Fruit fly (Drosophila melanogaster) whole organism, pupa: ENCODE results near the gene lute.

Source experiments
- CG10348 ChIP-seq: fragments of 200-800 bp; sonication (Bioruptor generic); IDR thresholded peaks from 2 replicates; pipeline ENCODE4 v1.3.6; 2022; ENCODE audit warnings: missing biosample characterization, missing genetic modification characterization
- CG12605 ChIP-seq: fragments of 200-800 bp; sonication (Bioruptor generic); IDR thresholded peaks from 2 replicates; pipeline ENCODE4 v1.3.6; 2022; ENCODE audit warnings: missing biosample characterization, missing genetic modification characterization
- CG13204 ChIP-seq: fragments of 200-800 bp; sonication (Bioruptor generic); optimal IDR thresholded peaks from 2 replicates; lab custom pipeline; 2018; ENCODE audit warnings: missing biosample characterization, mild to moderate bottlenecking, missing genetic modification characterization, moderate library complexity
- CG14655 ChIP-seq: fragments of 200-800 bp; sonication (Bioruptor generic); optimal IDR thresholded peaks from 3 replicates; lab custom pipeline; 2017; ENCODE audit warnings: mild to moderate bottlenecking, missing biosample characterization, missing genetic modification reagents, missing genetic modification characterization
- CG15710 ChIP-seq: fragments of 200-800 bp; sonication (Bioruptor generic); optimal IDR thresholded peaks from 2 replicates; lab custom pipeline; 2018; ENCODE audit warnings: missing biosample characterization, mild to moderate bottlenecking, missing genetic modification characterization, moderate library complexity
- CG17806 ChIP-seq: fragments of 200-800 bp; sonication (Bioruptor generic); optimal IDR thresholded peaks from 2 replicates; lab custom pipeline; 2018; ENCODE audit warnings: missing biosample characterization, mild to moderate bottlenecking, missing genetic modification characterization, moderate library complexity
- CG32121 ChIP-seq: fragments of 200-800 bp; sonication (Bioruptor generic); IDR thresholded peaks from 2 replicates; pipeline ENCODE4 v1.3.6; 2022; ENCODE audit warnings: missing biosample characterization, missing genetic modification characterization
- CG34367 ChIP-seq: fragments of 200-800 bp; sonication (Bioruptor generic); optimal IDR thresholded peaks from 2 replicates; lab custom pipeline; 2018; ENCODE audit warnings: missing biosample characterization, mild to moderate bottlenecking, missing genetic modification characterization
- CG4496 ChIP-seq: fragments of 200-800 bp; sonication (Bioruptor generic); IDR thresholded peaks from 3 replicates; pipeline ENCODE4 v1.3.6; 2022; ENCODE audit warnings: missing biosample characterization, missing genetic modification characterization
- CG8159 ChIP-seq: fragments of 200-800 bp; sonication (Bioruptor generic); optimal IDR thresholded peaks from 3 replicates; lab custom pipeline; 2018; ENCODE audit warnings: missing biosample characterization, mild to moderate bottlenecking, missing genetic modification characterization, moderate library complexity
- CG8301 ChIP-seq: fragments of 200-800 bp; sonication (Bioruptor generic); optimal IDR thresholded peaks from 2 replicates; lab custom pipeline; 2018; ENCODE audit warnings: missing biosample characterization, mild to moderate bottlenecking, missing genetic modification characterization
- CG9948 ChIP-seq: fragments of 200-800 bp; sonication (Bioruptor generic); optimal IDR thresholded peaks from 2 replicates; lab custom pipeline; 2018; ENCODE audit warnings: missing biosample characterization, mild to moderate bottlenecking, missing genetic modification characterization, moderate library complexity
- D1 ChIP-seq: fragments of 200-800 bp; sonication (Bioruptor generic); optimal IDR thresholded peaks from 2 replicates; lab custom pipeline; 2018; ENCODE audit warnings: missing biosample characterization, mild to moderate bottlenecking, missing genetic modification characterization, moderate library complexity
- EcR ChIP-seq: fragments of 200-800 bp; sonication (Bioruptor generic); optimal IDR thresholded peaks from 3 replicates; lab custom pipeline; 2019; ENCODE audit warnings: missing biosample characterization, missing genetic modification characterization, mild to moderate bottlenecking, moderate library complexity, missing genetic modification reagents
- Ets98B ChIP-seq: fragments of 200-800 bp; sonication (Bioruptor generic); IDR thresholded peaks from 2 replicates; pipeline ENCODE4 v1.3.6; 2022; ENCODE audit warnings: missing biosample characterization, missing genetic modification characterization
- Pif1A ChIP-seq: fragments of 200-800 bp; sonication (Bioruptor generic); optimal IDR thresholded peaks from 3 replicates; lab custom pipeline; 2016; ENCODE audit warnings: missing biosample characterization, missing genetic modification characterization
- Pif1B ChIP-seq: fragments of 200-800 bp; sonication (Bioruptor generic); optimal IDR thresholded peaks from 3 replicates; lab custom pipeline; 2016; ENCODE audit warnings: missing biosample characterization, missing genetic modification characterization
- Snoo ChIP-seq: fragments of 200-800 bp; sonication (Bioruptor generic); optimal IDR thresholded peaks from 3 replicates; lab custom pipeline; 2017; ENCODE audit warnings: missing biosample characterization, mild to moderate bottlenecking, missing genetic modification characterization, inconsistent platforms
- fd96Ca ChIP-seq: fragments of 200-800 bp; sonication (Bioruptor generic); IDR thresholded peaks from 3 replicates; pipeline ENCODE4 v1.3.6; 2022; ENCODE audit warnings: missing biosample characterization, missing genetic modification characterization
- gl ChIP-seq: fragments of 200-800 bp; sonication (Bioruptor generic); optimal IDR thresholded peaks from 2 replicates; lab custom pipeline; 2018; ENCODE audit warnings: missing biosample characterization, mild to moderate bottlenecking, missing genetic modification characterization
- rn ChIP-seq: fragments of 200-800 bp; sonication (Bioruptor generic); IDR thresholded peaks from 2 replicates; pipeline ENCODE4 v1.3.6; 2022; ENCODE audit warnings: missing biosample characterization, missing genetic modification characterization

lute gene

dm6 chr3R:17406411-17406810, 26.7 kb downstream of the lute start, which contains the start of the genes CG42824 and CG42798:
Gene CG42824, minus strand, starts transcription at chr3R:17406511.
Gene CG42798, plus strand, starts transcription at chr3R:17406678.
- TF ChIP-seq CG34367 (tag; lab: Kevin White, UChicago) = no peak
- no peak for TF ChIP-seq Pif1B (GFP tag; lab: Kevin White, UChicago)
- no peak for TF ChIP-seq fd96Ca
- TF ChIP-seq CG13204 (GFP tag; lab: Kevin White, UChicago) = no peak
- no peak for TF ChIP-seq CG32121
- no peak for TF ChIP-seq CG12605 (GFP tag; lab: Robert Waterston, UW)
- TF ChIP-seq CG8301 (tag; lab: Kevin White, UChicago) = no peak
- no peak for TF ChIP-seq CG4496 (GFP tag; lab: Robert Waterston, UW)
- no peak for TF ChIP-seq rn (GFP tag; lab: Robert Waterston, UW)
- no peak for TF ChIP-seq Pif1A (GFP tag; lab: Kevin White, UChicago)

dm6 chr3R:17407576-17407975, 27.8 kb downstream of the lute start, which contains the start of gene CG17283:
Gene CG17283, plus strand, starts transcription at chr3R:17407876.
- no peak for TF ChIP-seq CG14655 (GFP tag; lab: Kevin White, UChicago)
- TF ChIP-seq CG4496 (GFP tag; lab: Robert Waterston, UW) = no peak
- TF ChIP-seq CG8301 (tag; lab: Kevin White, UChicago) = no peak
- no peak for TF ChIP-seq CG15710 (tag; lab: Kevin White, UChicago)
- no peak for TF ChIP-seq CG8159
- no peak for TF ChIP-seq CG9948 (tag; lab: Kevin White, UChicago)
- no peak for TF ChIP-seq CG34367 (tag; lab: Kevin White, UChicago)
- TF ChIP-seq rn (GFP tag; lab: Robert Waterston, UW) = no peak
- no peak for TF ChIP-seq D1 (tag; lab: Kevin White, UChicago)
- TF ChIP-seq gl = no peak
- TF ChIP-seq Pif1A (GFP tag; lab: Kevin White, UChicago) = no peak
- no peak for TF ChIP-seq EcR (GFP tag; lab: Kevin White, UChicago)
- TF ChIP-seq CG12605 (GFP tag; lab: Robert Waterston, UW) = no peak
- no peak for TF ChIP-seq CG10348

- TF ChIP-seq CG4496 (GFP tag; lab: Robert Waterston, UW) (no peak), CG15710 (tag; lab: Kevin White, UChicago) (no peak), CG14655 (GFP tag; lab: Kevin White, UChicago) (no peak), CG32121 (no peak), CG12605 (GFP tag; lab: Robert Waterston, UW) (no peak), CG10348 (no peak), D1 (tag; lab: Kevin White, UChicago) (no peak), Ets98B (GFP tag; lab: Robert Waterston, UW) (no peak), Snoo (no peak), Pif1A (GFP tag; lab: Kevin White, UChicago) (no peak)
Measured at dm6 chr3R:17409319-17409718, 29.6 kb downstream of the lute start, which contains the start of gene CG5860. Gene CG5860, plus strand, starts transcription at chr3R:17409619.

- no peak for TF ChIP-seq EcR (GFP tag; lab: Kevin White, UChicago)
- TF ChIP-seq CG8159 = no peak
- TF ChIP-seq D1 (tag; lab: Kevin White, UChicago) = no peak
Measured at dm6 chr3R:17410808-17411207, 31.1 kb downstream of the lute start, which contains the start of gene CG5863. Gene CG5863, plus strand, starts transcription at chr3R:17411108.

- no peak for TF ChIP-seq CG9948 (tag; lab: Kevin White, UChicago)
- no peak for TF ChIP-seq Pif1B (GFP tag; lab: Kevin White, UChicago)
- no peak for TF ChIP-seq rn (GFP tag; lab: Robert Waterston, UW)
- TF ChIP-seq CG15710 (tag; lab: Kevin White, UChicago) = no peak
- no peak for TF ChIP-seq Ets98B (GFP tag; lab: Robert Waterston, UW)
Measured at dm6 chr3R:17412458-17413127, 32.8 kb downstream of the lute start, which contains the start of gene CG42821. Gene CG42821, plus strand, starts transcription at chr3R:17413077.

- TF ChIP-seq D1 (tag; lab: Kevin White, UChicago) (no peak), CG32121 (no peak), CG4496 (GFP tag; lab: Robert Waterston, UW) (no peak), Pif1B (GFP tag; lab: Kevin White, UChicago) (no peak), rn (GFP tag; lab: Robert Waterston, UW) (no peak), CG13204 (GFP tag; lab: Kevin White, UChicago) (no peak)
Measured at dm6 chr3R:17413601-17414000, 33.9 kb downstream of the lute start, which contains the start of gene CG42822. Gene CG42822, plus strand, starts transcription at chr3R:17413901.

- no peak for TF ChIP-seq fd96Ca
- no peak for TF ChIP-seq CG8301 (tag; lab: Kevin White, UChicago)
- TF ChIP-seq Pif1B (GFP tag; lab: Kevin White, UChicago) = no peak
- no peak for TF ChIP-seq CG15710 (tag; lab: Kevin White, UChicago)
- no peak for TF ChIP-seq CG9948 (tag; lab: Kevin White, UChicago)
- TF ChIP-seq CG13204 (GFP tag; lab: Kevin White, UChicago) = no peak
- no peak for TF ChIP-seq gl
- TF ChIP-seq CG8159 = no peak
- no peak for TF ChIP-seq CG14655 (GFP tag; lab: Kevin White, UChicago)
- TF ChIP-seq CG34367 (tag; lab: Kevin White, UChicago) = no peak
- no peak for TF ChIP-seq CG12605 (GFP tag; lab: Robert Waterston, UW)
- no peak for TF ChIP-seq Snoo
- no peak for TF ChIP-seq D1 (tag; lab: Kevin White, UChicago)
- no peak for TF ChIP-seq rn (GFP tag; lab: Robert Waterston, UW)
- TF ChIP-seq CG17806 (tag; lab: Kevin White, UChicago) = no peak
- no peak for TF ChIP-seq CG4496 (GFP tag; lab: Robert Waterston, UW)
- no peak for TF ChIP-seq CG32121
- TF ChIP-seq Pif1A (GFP tag; lab: Kevin White, UChicago) = no peak
Measured at dm6 chr3R:17415439-17415838, 35.7 kb downstream of the lute start, which contains the start of gene CG5866. Gene CG5866, plus strand, starts transcription at chr3R:17415739.
